Worm (Caenorhabditis elegans): Measurements from ENCODE around the gene F07D3.3.

F07D3.3 gene

ce11 chrV:9473924-9474323, 11.4 kb upstream of the F07D3.3 start:
- no peak for TF ChIP-seq fos-1 (tag; optimal IDR thresholded peaks at IDR 0.05)
- TF ChIP-seq unc-55 (GFP tag; optimal IDR thresholded peaks at IDR 0.05), result no peak
- peak; percentile 26 for TF ChIP-seq nhr-21 (tag; optimal IDR thresholded peaks at IDR 0.05)
- TF ChIP-seq C34F6.9 (tag; optimal IDR thresholded peaks at IDR 0.05), result no peak
- TF ChIP-seq ZK546.5 (tag; optimal IDR thresholded peaks at IDR 0.05), result no peak
- no peak for TF ChIP-seq lin-39 (tag; optimal IDR thresholded peaks at IDR 0.05)
- no peak for TF ChIP-seq crh-2 (tag; optimal IDR thresholded peaks at IDR 0.05)
- TF ChIP-seq nhr-25 (tag; optimal IDR thresholded peaks at IDR 0.05), result no peak
- TF ChIP-seq sma-9 (GFP tag; optimal IDR thresholded peaks at IDR 0.05), result peak; percentile 30
- no peak for TF ChIP-seq sma-9 (tag; optimal IDR thresholded peaks at IDR 0.05)

ce11 chrV:9471675-9472074, 9.2 kb upstream of the F07D3.3 start, which contains the start of gene flp-6:
TSS of gene flp-6 (plus strand) at chrV:9471975.
- no peak for TF ChIP-seq unc-62 (GFP tag; optimal IDR thresholded peaks at IDR 0.05)
- TF ChIP-seq Y55F3AM.14 (GFP tag; optimal IDR thresholded peaks at IDR 0.05), result no peak
- no peak for TF ChIP-seq ama-1 (optimal IDR thresholded peaks at IDR 0.05)
- no peak for TF ChIP-seq lin-13 (GFP tag; optimal IDR thresholded peaks at IDR 0.05)
- no peak for TF ChIP-seq sma-9 (GFP tag; optimal IDR thresholded peaks at IDR 0.05)
- no peak for TF ChIP-seq sma-9 (tag; optimal IDR thresholded peaks at IDR 0.05)
- TF ChIP-seq fos-1 (tag; optimal IDR thresholded peaks at IDR 0.05), result no peak
- TF ChIP-seq lin-39 (tag; optimal IDR thresholded peaks at IDR 0.05), result no peak
- TF ChIP-seq skn-1 (tag; optimal IDR thresholded peaks at IDR 0.05), result no peak
- no peak for TF ChIP-seq nhr-6 (tag; optimal IDR thresholded peaks at IDR 0.05)
- no peak for TF ChIP-seq sma-3 (GFP tag; optimal IDR thresholded peaks at IDR 0.05)
- TF ChIP-seq gmeb-1 (tag; optimal IDR thresholded peaks at IDR 0.05), result no peak
- TF ChIP-seq nhr-237 (tag; optimal IDR thresholded peaks at IDR 0.05), result no peak

DNA sequence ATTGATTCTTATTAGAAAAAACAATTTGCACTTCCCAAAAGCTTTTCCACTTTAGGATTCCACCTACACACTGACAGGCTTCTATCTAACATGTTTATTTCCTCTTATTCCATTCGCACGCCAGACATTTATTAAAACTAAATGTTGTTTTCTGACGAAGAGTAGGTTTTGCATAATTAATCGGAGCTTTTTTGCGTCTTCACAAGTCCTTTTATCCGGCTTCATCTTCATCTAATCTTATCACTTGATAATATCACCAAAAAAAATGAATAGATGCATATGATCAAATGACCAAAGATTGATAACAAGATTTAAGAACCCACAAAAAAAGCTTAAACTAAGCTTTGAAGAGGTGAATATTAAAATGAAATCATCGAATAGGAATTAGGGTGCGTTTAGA, 3.0 kb upstream of the F07D3.3 start:
- TF ChIP-seq ztf-11 (tag; optimal IDR thresholded peaks at IDR 0.05) (no peak), ZK546.5 (tag; optimal IDR thresholded peaks at IDR 0.05) (no peak), C34F6.9 (tag; optimal IDR thresholded peaks at IDR 0.05) (no peak)

DNA sequence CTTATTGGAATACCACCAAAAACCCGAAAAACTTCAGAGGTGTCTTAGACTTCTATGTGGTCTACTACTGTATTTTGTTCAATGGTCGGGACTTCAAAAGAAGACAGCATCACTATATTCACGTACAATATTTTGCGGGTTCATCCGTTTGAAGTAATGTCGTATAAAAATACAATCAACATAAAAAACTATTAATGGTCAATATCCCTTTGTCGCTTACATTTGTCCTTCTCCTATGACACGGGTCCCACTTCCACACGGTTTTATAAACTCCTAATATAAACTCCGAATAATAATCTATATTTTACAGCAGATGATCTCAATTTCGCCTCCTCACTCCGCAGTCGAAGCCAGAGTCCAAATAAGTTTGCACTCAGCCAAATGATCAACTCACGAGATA, 5.0 kb downstream of the F07D3.3 start:
- TF ChIP-seq nhr-23 (tag; optimal IDR thresholded peaks at IDR 0.05) (no peak), nhr-129 (tag; optimal IDR thresholded peaks at IDR 0.05) (no peak), C34F6.9 (tag; optimal IDR thresholded peaks at IDR 0.05) (no peak), sma-3 (GFP tag; optimal IDR thresholded peaks at IDR 0.05) (no peak), gmeb-1 (tag; optimal IDR thresholded peaks at IDR 0.05) (no peak), lin-13 (GFP tag; optimal IDR thresholded peaks at IDR 0.05) (no peak), dmd-4 (tag; optimal IDR thresholded peaks at IDR 0.05) (no peak), F13H6.1 (tag; optimal IDR thresholded peaks at IDR 0.05) (no peak)

DNA sequence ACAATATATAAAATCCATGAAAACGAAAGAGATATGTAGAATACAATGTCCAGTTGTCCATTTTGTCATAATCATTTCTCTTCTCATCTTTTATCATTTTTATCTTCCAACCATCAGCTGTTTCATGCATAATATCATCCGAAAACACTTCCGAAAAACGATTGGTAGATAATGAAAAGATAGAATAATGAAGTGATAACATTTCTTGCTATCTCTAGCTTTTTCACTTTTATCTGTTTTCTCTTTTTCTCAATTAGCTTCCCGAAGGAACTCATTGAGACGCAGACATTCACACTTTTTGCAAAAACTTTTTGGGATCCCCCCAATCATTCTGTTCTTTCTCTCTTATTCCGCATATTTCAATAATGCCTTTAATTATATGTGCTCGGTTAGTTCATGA, 8.6 kb downstream of the F07D3.3 start:
- TF ChIP-seq lsy-2 (tag; optimal IDR thresholded peaks at IDR 0.05) (no peak), alr-1 (tag; optimal IDR thresholded peaks at IDR 0.05) (no peak), lin-11 (tag; optimal IDR thresholded peaks at IDR 0.05) (no peak), skn-1 (tag; optimal IDR thresholded peaks at IDR 0.05) (no peak), elt-1 (tag; optimal IDR thresholded peaks at IDR 0.05) (no peak), snpc-4 (tag; optimal IDR thresholded peaks at IDR 0.05) (no peak), elt-3 (tag; optimal IDR thresholded peaks at IDR 0.05) (no peak), F13H6.1 (tag; optimal IDR thresholded peaks at IDR 0.05) (no peak), egl-27 (tag; optimal IDR thresholded peaks at IDR 0.05) (no peak), mab-5 (tag; optimal IDR thresholded peaks at IDR 0.05) (no peak), blmp-1 (tag; optimal IDR thresholded peaks at IDR 0.05; ENCODE audit: insufficient read depth) (peak; percentile 70), unc-62 (GFP tag; optimal IDR thresholded peaks at IDR 0.05) (no peak), nhr-237 (tag; optimal IDR thresholded peaks at IDR 0.05) (no peak), sma-3 (GFP tag; optimal IDR thresholded peaks at IDR 0.05) (no peak), fos-1 (tag; optimal IDR thresholded peaks at IDR 0.05) (peak; percentile 55), unc-39 (tag; optimal IDR thresholded peaks at IDR 0.05) (no peak), ama-1 (optimal IDR thresholded peaks at IDR 0.05) (no peak)

DNA sequence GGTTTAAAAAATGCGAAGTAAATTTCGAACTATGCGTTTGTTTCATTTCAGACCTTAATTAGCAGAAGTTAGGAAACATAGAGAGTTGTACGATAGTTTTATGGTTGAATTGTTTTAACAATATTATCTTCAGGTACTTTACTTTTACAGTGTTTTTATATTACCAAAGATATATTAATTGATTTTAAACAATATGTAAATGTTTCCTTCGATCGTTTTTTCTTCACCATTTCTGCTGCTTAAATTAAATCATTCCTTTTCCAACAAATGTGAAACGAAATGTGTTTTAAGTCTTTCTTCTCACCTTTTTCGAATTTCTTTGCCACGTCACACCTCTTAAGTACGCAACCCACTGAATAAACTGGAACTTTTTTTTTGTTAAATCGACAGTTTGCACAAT, 9.2 kb downstream of the F07D3.3 start:
- TF ChIP-seq mbf-1 (tag; optimal IDR thresholded peaks at IDR 0.05), result no peak
- TF ChIP-seq zag-1 (tag; optimal IDR thresholded peaks at IDR 0.05), result no peak
- no peak for TF ChIP-seq nhr-11 (tag; optimal IDR thresholded peaks at IDR 0.05)
- TF ChIP-seq lin-11 (tag; optimal IDR thresholded peaks at IDR 0.05), result no peak
- no peak for TF ChIP-seq Y55F3AM.14 (GFP tag; optimal IDR thresholded peaks at IDR 0.05)
- no peak for TF ChIP-seq ZK546.5 (tag; optimal IDR thresholded peaks at IDR 0.05)
- no peak for TF ChIP-seq nhr-23 (tag; optimal IDR thresholded peaks at IDR 0.05)
- no peak for TF ChIP-seq mdl-1 (tag; optimal IDR thresholded peaks at IDR 0.05)
- no peak for TF ChIP-seq ztf-11 (tag; optimal IDR thresholded peaks at IDR 0.05)
- no peak for TF ChIP-seq crh-2 (tag; optimal IDR thresholded peaks at IDR 0.05)
- TF ChIP-seq nhr-21 (tag; optimal IDR thresholded peaks at IDR 0.05), result no peak
- TF ChIP-seq blmp-1 (tag; optimal IDR thresholded peaks at IDR 0.05; ENCODE audit: insufficient read depth), result no peak
- TF ChIP-seq ceh-16 (tag; optimal IDR thresholded peaks at IDR 0.05), result no peak
- TF ChIP-seq sma-9 (GFP tag; optimal IDR thresholded peaks at IDR 0.05), result no peak
- TF ChIP-seq sma-9 (tag; optimal IDR thresholded peaks at IDR 0.05), result no peak
- TF ChIP-seq unc-55 (GFP tag; optimal IDR thresholded peaks at IDR 0.05), result no peak
- no peak for TF ChIP-seq gmeb-1 (tag; optimal IDR thresholded peaks at IDR 0.05)

Data from whole organism, L2 larva.